Fruit fly (Drosophila melanogaster): ENCODE data around the gene CG11035.

Gene CG11035

dm6 chr3R:8037896-8038295 is 5.1 kb upstream of the CG11035 start (continued):
- TF ChIP-seq Xrp1 (GFP tag; IDR thresholded peaks at IDR 0.05) (peak; percentile 47; the same call in 1 of the 2 replicates), bbx (GFP tag; IDR thresholded peaks at IDR 0.05; ENCODE audit: partially characterized antibody) (no peak), ewg (GFP tag; optimal IDR thresholded peaks at IDR 0.05) (no peak), gfzf (GFP tag; optimal IDR thresholded peaks at IDR 0.05) (no peak), caup (GFP tag; optimal IDR thresholded peaks at IDR 0.05; ENCODE audit: severe bottlenecking) (no peak), Ada2b (GFP tag; IDR thresholded peaks at IDR 0.05) (no peak), da (GFP tag; optimal IDR thresholded peaks at IDR 0.05) (no peak), Sry-β (GFP tag; optimal IDR thresholded peaks at IDR 0.05) (no peak), croc (GFP tag; conservative IDR thresholded peaks at IDR 0.05) (no peak), CG34224 (GFP tag; IDR thresholded peaks at IDR 0.05; ENCODE audit: partially characterized antibody) (no peak), nom (GFP tag; optimal IDR thresholded peaks at IDR 0.05) (no peak), CG3065 (GFP tag; optimal IDR thresholded peaks at IDR 0.05) (no peak), CG34376 (GFP tag; optimal IDR thresholded peaks at IDR 0.05) (no peak), CG6272 (GFP tag; IDR thresholded peaks at IDR 0.05) (no peak), mirr (GFP tag; optimal IDR thresholded peaks at IDR 0.05) (no peak), aop (GFP tag; IDR thresholded peaks at IDR 0.05) (no peak), CG10209 (GFP tag; optimal IDR thresholded peaks at IDR 0.05) (no peak), Mrtf (GFP tag; IDR thresholded peaks at IDR 0.05) (no peak), CG18476 (GFP tag; optimal IDR thresholded peaks at IDR 0.05) (no peak), CG7839 (tag; optimal IDR thresholded peaks at IDR 0.05) (peak; percentile 3), toy (GFP tag; IDR thresholded peaks at IDR 0.05) (no peak), h (optimal IDR thresholded peaks at IDR 0.05) (no peak), CG17359 (tag; optimal IDR thresholded peaks at IDR 0.05) (peak; percentile 17), CG9797 (GFP tag; optimal IDR thresholded peaks at IDR 0.05) (no peak), bcd (GFP tag; optimal IDR thresholded peaks at IDR 0.05) (no peak), Trl (optimal IDR thresholded peaks at IDR 0.05) (no peak), Trl (GFP tag; optimal IDR thresholded peaks at IDR 0.05) (no peak), usp (GFP tag; optimal IDR thresholded peaks at IDR 0.05) (no peak), CG9727 (GFP tag; optimal IDR thresholded peaks at IDR 0.05) (no peak), CG6254 (GFP tag; optimal IDR thresholded peaks at IDR 0.05) (peak; percentile 9), zfh2 (GFP tag; optimal IDR thresholded peaks at IDR 0.05) (no peak), Dek (tag; optimal IDR thresholded peaks at IDR 0.05) (no peak), nerfin-1 (tag; optimal IDR thresholded peaks at IDR 0.05) (no peak), pita (GFP tag; optimal IDR thresholded peaks at IDR 0.05) (no peak), NfI (GFP tag; optimal IDR thresholded peaks at IDR 0.05) (no peak), Dip3 (GFP tag; optimal IDR thresholded peaks at IDR 0.05) (no peak), Antp (GFP tag; optimal IDR thresholded peaks at IDR 0.05) (no peak), en (GFP tag; optimal IDR thresholded peaks at IDR 0.05) (no peak), crc (GFP tag; optimal IDR thresholded peaks at IDR 0.05) (no peak), CG4328 (GFP tag; optimal IDR thresholded peaks at IDR 0.05) (no peak), CG9609 (GFP tag; optimal IDR thresholded peaks at IDR 0.05) (no peak), CG10431 (GFP tag; optimal IDR thresholded peaks at IDR 0.05) (no peak), zf30C (GFP tag; optimal IDR thresholded peaks at IDR 0.05) (no peak), schlank (tag; optimal IDR thresholded peaks at IDR 0.05) (no peak), danr (GFP tag; IDR thresholded peaks at IDR 0.05) (no peak), unpg (GFP tag; optimal IDR thresholded peaks at IDR 0.05) (peak; percentile 9), CG4360 (GFP tag; IDR thresholded peaks at IDR 0.05) (no peak), zfh1 (GFP tag; IDR thresholded peaks at IDR 0.05) (no peak; the same call in 2 of the 3 replicates), z (GFP tag; IDR thresholded peaks at IDR 0.05) (no peak), CG12769 (tag; optimal IDR thresholded peaks at IDR 0.05) (no peak), HmgD (GFP tag; optimal IDR thresholded peaks at IDR 0.05) (no peak), Poxn (GFP tag; IDR thresholded peaks at IDR 0.05) (no peak)
